Fruit fly (Drosophila melanogaster): ENCODE data around the gene ovm.

The ovm gene

DNA sequence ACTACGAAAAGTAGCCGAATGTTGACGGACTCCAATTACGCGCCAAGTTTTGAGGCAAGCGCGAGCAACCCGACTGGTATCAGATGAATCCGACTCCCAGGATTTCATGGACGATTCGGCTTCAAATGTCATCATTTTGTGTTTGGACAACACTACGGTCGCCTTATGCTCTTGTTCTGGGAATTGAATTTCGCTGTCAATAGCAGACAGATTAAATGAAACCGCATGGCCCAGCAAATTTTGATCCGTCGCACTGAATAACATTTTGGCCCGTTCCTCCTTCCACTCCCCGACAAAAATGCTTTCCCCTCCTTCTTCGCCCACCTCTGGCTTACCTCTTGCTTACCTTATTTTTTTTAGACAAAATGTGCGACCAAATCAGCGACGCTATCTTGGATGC is 30.7 kb downstream of the ovm start:
- TF ChIP-seq CG8478 (optimal IDR thresholded peaks at IDR 0.05) = no peak
- TF ChIP-seq CTCF (optimal IDR thresholded peaks at IDR 0.05) = no peak

DNA sequence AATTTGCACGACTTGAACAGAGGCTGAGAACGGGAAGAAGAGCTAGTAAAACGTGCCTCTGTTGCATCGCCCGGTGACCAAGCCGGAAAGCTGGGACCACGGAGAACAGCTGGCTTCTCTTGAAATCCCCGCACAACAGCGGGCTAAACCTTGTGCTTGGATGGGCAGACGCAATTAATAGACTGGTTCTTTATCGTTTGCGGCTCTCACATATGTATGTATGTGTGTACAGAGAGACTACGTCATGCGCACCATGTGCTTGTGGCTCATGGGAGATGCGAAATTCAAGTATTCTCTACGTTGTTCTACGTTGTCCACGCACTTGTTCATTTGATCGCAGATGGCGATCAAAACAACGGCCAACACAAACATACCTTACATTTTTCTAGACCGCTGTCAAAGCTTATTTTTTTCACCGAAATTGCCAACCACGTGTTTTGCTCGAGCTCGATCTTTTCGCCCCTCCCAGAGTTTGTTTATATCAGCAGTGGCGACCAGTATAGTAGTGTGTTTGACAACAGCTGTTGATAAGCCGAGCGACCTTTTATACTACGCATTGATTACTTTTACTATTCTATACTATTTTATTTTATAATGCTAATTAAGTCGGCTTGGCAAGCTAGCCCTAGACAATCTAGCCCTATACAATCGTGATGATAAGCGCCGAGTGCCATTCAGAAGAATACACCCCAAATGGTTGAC is 31.5 kb downstream of the ovm start:
- TF ChIP-seq CG8478 (optimal IDR thresholded peaks at IDR 0.05) (no peak), CTCF (optimal IDR thresholded peaks at IDR 0.05) (no peak)

DNA sequence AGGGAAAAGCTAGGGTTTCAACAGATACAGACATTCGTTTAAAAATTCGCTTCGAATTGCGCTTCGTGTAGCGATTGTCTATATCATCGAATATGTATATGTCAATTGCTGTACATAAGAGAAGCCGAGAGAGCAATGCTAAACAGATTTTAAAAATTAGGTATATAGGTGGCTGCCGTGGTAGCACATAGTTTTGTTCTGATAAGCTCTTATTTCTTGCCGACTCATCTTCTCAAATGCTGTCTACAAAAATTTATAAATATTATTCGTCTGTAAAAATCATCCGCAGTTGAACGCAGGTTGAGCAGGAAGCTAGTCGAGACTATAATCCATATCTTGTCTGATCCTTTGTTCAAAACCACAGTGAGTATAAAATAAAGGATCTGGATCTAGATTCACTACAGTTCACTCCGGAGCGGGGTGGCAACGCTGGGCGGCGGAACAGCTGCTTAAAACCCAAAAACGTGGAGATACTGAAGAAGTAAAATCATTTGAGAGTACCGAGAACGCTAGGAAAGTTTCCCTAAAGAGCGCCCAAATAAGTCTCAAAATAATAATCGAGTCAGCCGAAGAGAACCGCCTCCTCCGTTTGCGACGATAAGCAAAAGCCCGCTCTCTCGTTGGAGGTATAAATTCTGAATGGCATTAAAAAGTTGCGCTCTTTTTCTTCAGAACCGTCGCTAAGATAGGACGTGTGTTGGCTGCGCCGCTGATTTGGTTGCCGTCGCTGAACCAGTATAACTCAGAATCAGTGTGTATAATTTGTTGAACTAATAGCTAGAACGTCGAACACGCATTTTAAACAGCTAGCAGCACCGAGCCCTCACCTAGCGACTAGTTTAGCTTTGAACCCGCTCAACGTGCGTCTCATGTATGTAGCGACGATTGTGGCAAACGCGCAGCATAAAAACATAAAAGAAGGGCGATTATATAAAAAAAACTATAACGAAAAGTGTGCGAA is 33.0 kb downstream of the ovm start:
- TF ChIP-seq CG8478 (optimal IDR thresholded peaks at IDR 0.05) (no peak), CTCF (optimal IDR thresholded peaks at IDR 0.05) (peak in 1 of 2 experiments; percentile 2)

DNA sequence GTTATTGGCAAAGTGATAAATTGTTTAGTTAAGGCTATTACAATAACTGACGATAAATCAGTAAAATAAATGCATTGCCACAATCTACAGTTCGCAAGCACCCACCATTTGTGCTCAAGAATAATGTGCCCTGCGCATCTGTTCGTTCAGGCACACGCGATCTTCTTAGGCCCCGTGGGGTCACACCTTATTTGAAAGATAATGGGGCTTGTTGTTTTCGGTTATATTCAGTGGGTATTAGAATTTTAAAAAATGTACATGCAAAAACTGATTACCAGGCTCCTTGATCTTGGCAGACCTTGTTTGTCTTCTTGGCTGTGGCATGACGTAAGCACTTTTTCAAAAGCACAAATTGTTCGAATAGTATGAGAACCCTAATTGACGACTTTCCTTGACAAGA is 33.8 kb downstream of the ovm start:
- TF ChIP-seq CG8478 (optimal IDR thresholded peaks at IDR 0.05) (no peak), CTCF (optimal IDR thresholded peaks at IDR 0.05) (no peak)

DNA sequence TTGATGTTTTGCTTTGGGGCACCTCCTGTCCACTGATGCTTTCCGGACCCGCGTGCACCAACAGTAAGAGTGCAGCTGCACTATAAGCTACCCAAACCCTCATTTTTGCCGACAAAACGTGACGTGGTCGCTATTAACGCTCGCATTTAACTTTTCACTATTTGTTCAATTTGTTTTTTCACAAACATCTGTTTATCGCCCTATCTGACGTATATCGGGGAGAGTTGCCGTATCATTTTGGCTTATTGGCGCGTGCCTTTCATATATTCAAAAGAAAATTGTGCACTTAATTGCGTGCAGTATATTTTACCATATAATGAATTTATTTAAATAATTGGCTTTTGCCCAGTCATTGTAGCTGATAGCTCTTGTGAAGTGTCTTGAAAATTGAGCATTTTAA is 34.3 kb downstream of the ovm start, which contains the start of the genes Nhe1 and Sam-S:
Nhe1 (minus strand) TSS at position 193 of the 400 bp plus-strand sequence.
Sam-S (plus strand) TSS at position 364 of the 400 bp plus-strand sequence.
- TF ChIP-seq CTCF (optimal IDR thresholded peaks at IDR 0.05) (no peak), CG8478 (optimal IDR thresholded peaks at IDR 0.05) (no peak)

DNA sequence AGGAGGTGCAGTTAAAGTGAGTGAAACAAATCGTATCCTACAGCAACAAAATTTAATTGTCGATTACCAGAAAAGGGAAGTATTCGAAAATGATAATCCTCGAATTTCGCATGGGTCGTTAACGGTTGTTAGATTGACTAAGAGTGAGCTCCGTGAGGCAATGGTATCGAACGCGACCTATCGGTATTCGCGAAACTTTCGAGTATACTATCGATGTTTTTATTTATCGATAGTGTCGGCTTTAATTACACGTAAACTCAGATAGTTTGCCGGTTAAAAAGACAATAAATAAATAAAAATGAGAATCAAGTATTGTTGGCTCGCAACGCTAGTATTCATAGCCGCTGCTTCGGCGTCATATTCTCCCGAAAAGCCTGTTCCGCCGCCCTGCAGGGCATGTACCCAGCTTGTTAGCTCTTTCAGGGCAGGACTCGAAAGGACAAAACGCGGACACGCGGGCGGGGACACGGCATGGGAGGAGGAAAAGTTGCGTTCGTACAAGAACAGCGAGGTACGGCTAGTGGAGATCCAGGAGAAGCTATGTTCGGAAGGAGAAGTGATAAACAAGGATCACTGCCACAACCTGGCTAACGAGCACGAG is 38.5 kb downstream of the ovm start, which contains the start of gene Creld:
Creld (plus strand) TSS at position 220 of the 601 bp plus-strand sequence.
- TF ChIP-seq CG8478 (optimal IDR thresholded peaks at IDR 0.05) = no peak
- peak; percentile 24 to 38 for TF ChIP-seq CTCF (optimal IDR thresholded peaks at IDR 0.05)

DNA sequence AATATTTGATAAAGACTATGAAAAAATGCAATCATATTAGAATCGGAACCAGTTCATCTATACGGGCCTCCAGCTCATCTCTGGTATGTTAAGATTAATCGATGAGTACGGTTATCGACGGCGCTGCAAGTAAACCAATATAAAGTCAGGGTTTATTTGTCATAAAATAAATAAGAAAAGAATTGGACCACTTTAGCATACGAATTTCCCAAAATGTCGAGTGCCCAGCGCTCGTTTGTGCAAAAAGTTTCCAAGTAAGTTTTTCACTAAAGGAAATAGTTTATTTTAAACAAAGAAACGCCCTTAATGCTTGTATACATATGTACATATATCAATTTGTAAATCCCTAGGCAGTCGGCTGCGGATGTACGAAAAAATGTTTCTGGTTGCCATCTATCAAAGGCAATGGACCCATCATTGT is 46.1 kb downstream of the ovm start, which contains the start of gene Zir:
Zir (plus strand) TSS at position 101 of the 421 bp plus-strand sequence.
- no peak for TF ChIP-seq CG8478 (optimal IDR thresholded peaks at IDR 0.05)
- no peak for TF ChIP-seq CTCF (optimal IDR thresholded peaks at IDR 0.05)

DNA sequence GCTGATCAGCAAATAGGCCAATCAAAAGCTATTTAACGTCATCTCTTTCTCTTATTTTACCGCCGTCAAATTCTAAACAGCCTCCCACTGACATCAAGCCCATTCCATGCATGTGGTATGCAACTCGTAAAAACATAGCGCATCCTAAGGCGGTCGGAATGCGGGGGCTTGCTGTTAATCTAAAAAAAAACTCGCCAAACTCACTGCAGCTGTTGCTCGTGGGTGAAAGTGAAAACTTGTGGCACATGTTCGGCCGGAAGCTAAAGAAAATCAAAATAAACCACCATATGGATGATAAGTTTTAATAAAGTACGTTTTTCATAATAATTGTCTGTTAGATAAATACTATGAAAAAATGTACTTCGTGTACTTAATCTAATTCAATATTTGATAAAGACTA is 46.7 kb downstream of the ovm start:
- TF ChIP-seq CG8478 (optimal IDR thresholded peaks at IDR 0.05) = no peak
- no peak for TF ChIP-seq CTCF (optimal IDR thresholded peaks at IDR 0.05)

DNA sequence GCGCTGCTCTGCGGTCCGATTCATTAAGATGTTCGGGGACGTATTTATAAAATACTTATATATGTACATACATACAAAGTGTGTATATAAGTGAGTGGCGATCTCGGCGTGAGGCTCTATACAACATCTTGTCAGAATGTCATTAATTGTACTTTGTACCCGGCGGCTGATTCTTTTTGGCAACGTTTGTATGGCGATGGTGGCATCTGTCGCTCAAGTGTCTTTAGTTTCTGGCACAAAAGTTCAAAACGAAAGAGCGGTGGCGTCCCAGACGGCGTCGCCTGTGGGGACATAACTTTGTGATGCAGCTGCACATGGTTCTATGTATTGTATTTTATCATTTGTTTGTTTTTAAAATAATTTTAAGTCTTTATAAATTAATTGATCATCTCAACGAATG is 47.8 kb downstream of the ovm start:
- TF ChIP-seq CTCF (optimal IDR thresholded peaks at IDR 0.05) = no peak
- no peak for TF ChIP-seq CG8478 (optimal IDR thresholded peaks at IDR 0.05)

DNA sequence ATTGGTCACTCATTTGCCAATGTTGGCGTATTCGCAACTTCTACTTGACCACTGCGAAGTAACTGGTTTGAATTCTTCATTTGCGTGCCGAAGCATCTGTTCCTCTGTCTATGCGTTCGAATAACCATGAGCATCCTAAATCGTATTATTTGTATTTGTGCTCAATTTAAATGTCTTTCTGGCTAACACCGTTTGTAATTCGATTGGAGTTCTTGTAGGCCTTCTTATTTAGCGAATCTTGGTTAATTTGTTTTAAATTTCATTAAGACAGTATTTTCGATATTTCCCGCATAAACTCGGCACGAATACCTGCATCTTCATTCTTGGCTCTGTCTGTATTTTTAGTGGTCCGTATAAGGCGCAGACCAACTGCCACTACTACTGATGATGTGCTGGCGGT is 49.0 kb downstream of the ovm start:
- no peak for TF ChIP-seq CTCF (optimal IDR thresholded peaks at IDR 0.05)
- TF ChIP-seq CG8478 (optimal IDR thresholded peaks at IDR 0.05) = no peak

DNA sequence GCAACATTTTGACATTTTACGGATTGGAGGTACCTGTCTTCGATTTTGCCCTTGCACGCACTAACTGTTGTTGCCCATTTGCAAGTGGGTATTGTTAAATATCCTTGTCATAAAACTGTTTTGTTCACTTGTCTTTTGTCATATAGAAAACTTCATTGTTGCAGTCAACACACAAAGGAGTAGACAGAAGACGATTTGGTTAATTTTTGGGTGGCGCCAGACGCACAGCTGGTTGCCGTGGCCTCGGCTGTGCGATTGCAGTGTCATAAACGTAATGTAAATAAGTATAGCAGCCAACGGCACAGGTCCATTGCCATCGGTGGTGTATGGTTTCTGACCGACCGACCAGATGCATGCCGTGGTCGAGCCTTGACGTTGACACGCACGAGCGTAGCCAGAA is 49.5 kb downstream of the ovm start:
- TF ChIP-seq CG8478 (optimal IDR thresholded peaks at IDR 0.05) = no peak
- no peak for TF ChIP-seq CTCF (optimal IDR thresholded peaks at IDR 0.05)

DNA sequence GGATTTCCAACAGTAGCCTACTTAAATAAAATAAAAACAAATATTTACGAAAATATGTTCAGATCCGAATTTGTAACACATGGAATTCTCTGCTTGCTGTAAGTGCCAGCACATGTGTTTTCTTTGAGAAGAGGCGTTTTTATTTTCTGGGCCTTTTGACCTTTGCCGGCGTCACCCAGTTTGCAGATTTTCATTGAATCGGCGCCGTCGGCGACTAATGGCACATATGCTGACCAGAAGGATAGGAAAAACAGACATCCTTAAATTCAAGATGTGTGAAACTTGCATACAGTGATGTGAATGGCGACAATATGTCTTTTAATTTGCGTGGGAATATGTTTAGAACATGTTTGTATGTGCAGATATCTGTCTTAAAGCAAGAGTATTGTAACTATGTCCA is 50.7 kb downstream of the ovm start:
- no peak for TF ChIP-seq CG8478 (optimal IDR thresholded peaks at IDR 0.05)
- TF ChIP-seq CTCF (optimal IDR thresholded peaks at IDR 0.05) = no peak

DNA sequence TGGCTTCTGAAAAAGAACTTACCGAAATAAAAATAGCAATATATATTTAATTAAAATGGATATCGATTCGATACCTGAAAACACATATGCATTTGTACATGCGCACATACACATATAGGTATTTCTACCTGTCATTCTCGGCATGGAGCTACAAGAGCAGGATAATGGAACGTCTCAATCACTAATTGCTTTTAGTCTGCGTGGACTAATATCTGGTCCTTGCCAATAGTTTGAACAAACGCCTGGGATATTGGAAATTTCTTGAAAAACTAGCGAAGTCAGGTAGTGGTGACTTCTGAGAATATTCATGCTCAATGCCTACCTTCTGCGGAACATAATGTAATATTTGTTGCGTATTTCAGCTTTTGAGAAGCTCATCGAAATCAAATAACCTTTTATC is 51.6 kb downstream of the ovm start:
- TF ChIP-seq CTCF (optimal IDR thresholded peaks at IDR 0.05) = no peak
- TF ChIP-seq CG8478 (optimal IDR thresholded peaks at IDR 0.05) = no peak

DNA sequence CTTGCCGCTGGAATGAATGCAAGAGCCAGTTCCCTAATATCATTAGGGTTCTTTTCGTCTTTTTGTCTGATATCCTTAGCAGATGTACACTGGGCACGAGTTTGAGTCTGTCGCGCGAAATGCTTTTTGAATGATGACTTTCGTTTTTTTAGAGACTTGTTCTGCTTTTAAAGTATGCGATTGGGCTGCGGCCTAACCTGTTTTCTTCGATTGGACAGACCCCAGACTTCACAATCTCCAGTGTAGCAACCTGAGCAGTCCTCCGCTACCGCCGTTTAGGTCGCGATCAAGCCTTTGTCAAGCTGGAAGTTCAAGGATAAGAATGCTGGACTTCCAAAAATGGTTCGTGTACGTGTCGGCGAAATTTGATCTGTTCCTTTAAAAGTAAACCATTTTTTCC is 52.3 kb downstream of the ovm start:
- TF ChIP-seq CG8478 (optimal IDR thresholded peaks at IDR 0.05) = no peak
- no peak for TF ChIP-seq CTCF (optimal IDR thresholded peaks at IDR 0.05)

All from S2 (cell line).